Fruit fly (Drosophila melanogaster) whole organism, embryonic: ENCODE measurements around the gene RpS7.

Experiments used
- CG10565 ChIP-seq: fragments of 200-800 bp; sonication (Bioruptor generic); optimal IDR thresholded peaks from 3 replicates; lab custom pipeline; 2016; ENCODE audit warnings: missing biosample characterization, mild to moderate bottlenecking, missing genetic modification characterization
- CG11696 ChIP-seq: fragments of 200-800 bp; sonication (Bioruptor generic); IDR thresholded peaks from 2 replicates; pipeline ENCODE4 v1.3.6; 2022; ENCODE audit warnings: missing biosample characterization, missing genetic modification characterization
- CG12299 ChIP-seq: fragments of 200-800 bp; sonication (Bioruptor generic); optimal IDR thresholded peaks from 2 replicates; lab custom pipeline; 2018; ENCODE audit warnings: missing biosample characterization, mild to moderate bottlenecking, missing genetic modification characterization
- CG13296 ChIP-seq: fragments of 200-800 bp; sonication (Bioruptor generic); optimal IDR thresholded peaks from 3 replicates; lab custom pipeline; 2018; ENCODE audit warnings: missing biosample characterization, mild to moderate bottlenecking, missing genetic modification characterization
- CG14710 ChIP-seq: fragments of 200-800 bp; sonication (Bioruptor generic); optimal IDR thresholded peaks from 3 replicates; lab custom pipeline; 2019; ENCODE audit warnings: missing biosample characterization, mild to moderate bottlenecking, missing genetic modification characterization, moderate library complexity
- CG14965 ChIP-seq: fragments of 200-800 bp; sonication (Bioruptor generic); optimal IDR thresholded peaks from 2 replicates; lab custom pipeline; 2016; ENCODE audit warnings: missing biosample characterization, missing genetic modification characterization, borderline replicate concordance
- CG2712 ChIP-seq: fragments of 200-800 bp; optimal IDR thresholded peaks from 3 replicates; lab custom pipeline; 2019; ENCODE audit warnings: missing biosample characterization, mild to moderate bottlenecking, missing genetic modification characterization, moderate library complexity
- CG30403 ChIP-seq: fragments of 200-800 bp; sonication (Bioruptor generic); optimal IDR thresholded peaks from 3 replicates; lab custom pipeline; 2016; ENCODE audit warnings: missing biosample characterization, missing genetic modification characterization
- CG34224 ChIP-seq: fragments of 200-800 bp; sonication (Bioruptor generic); IDR thresholded peaks from 3 replicates; pipeline ENCODE4 v1.3.6; 2022; ENCODE audit warnings: missing biosample characterization, missing genetic modification characterization; ENCODE audit not compliant: partially characterized antibody
- CG6254 ChIP-seq: fragments of 200-800 bp; sonication (Bioruptor generic); optimal IDR thresholded peaks from 3 replicates; lab custom pipeline; 2017; ENCODE audit warnings: mild to moderate bottlenecking, missing biosample characterization, missing genetic modification reagents, missing genetic modification characterization
- CG8944 ChIP-seq: fragments of 200-800 bp; sonication (Bioruptor generic); optimal IDR thresholded peaks from 3 replicates; lab custom pipeline; 2016; ENCODE audit warnings: missing biosample characterization, missing genetic modification characterization
- CHES-1-like ChIP-seq: fragments of 200-800 bp; sonication (Bioruptor generic); optimal IDR thresholded peaks from 2 replicates; lab custom pipeline; 2016; ENCODE audit warnings: missing biosample characterization, missing genetic modification characterization
- Eip74EF ChIP-seq, 2 experiments: fragments of 200-800 bp in 1 of 2; fragments of >200 bp in 1 of 2; sonication (Bioruptor generic) in 1 of 2; optimal IDR thresholded peaks; 2 replicates each; lab custom pipeline; 2017 to 2019; ENCODE audit warnings: missing biosample characterization in 2 of 2, missing genetic modification characterization in 2 of 2, mild to moderate bottlenecking in 1 of 2, moderate library complexity in 1 of 2
- GATAe ChIP-seq: fragments of 200-800 bp; sonication (Bioruptor generic); conservative IDR thresholded peaks from 2 replicates; pipeline ENCODE4 v1.3.6; 2022; ENCODE audit warnings: missing biosample characterization, missing genetic modification characterization
- Kr ChIP-seq: fragments of 200-800 bp; sonication (Bioruptor generic); optimal IDR thresholded peaks from 2 replicates; lab custom pipeline; 2017; ENCODE audit warnings: missing biosample characterization, mild to moderate bottlenecking, missing genetic modification characterization
- Lim3 ChIP-seq: fragments of 200-800 bp; sonication (Bioruptor generic); IDR thresholded peaks from 2 replicates; pipeline ENCODE4 v1.3.6; 2022; ENCODE audit warnings: missing biosample characterization, missing genetic modification characterization
- MBD-R2 ChIP-seq: fragments of 200-800 bp; sonication (Bioruptor generic); IDR thresholded peaks from 2 replicates; pipeline ENCODE4 v1.3.6; 2022; ENCODE audit warnings: missing biosample characterization, missing genetic modification characterization
- Med ChIP-seq: fragments of 200-800 bp; sonication (Bioruptor generic); peaks from one replicate; lab custom pipeline; 2016; ENCODE audit warnings: missing biosample characterization, missing genetic modification characterization, mild to moderate bottlenecking, inconsistent platforms, moderate library complexity
- NC2β ChIP-seq: fragments of 200-800 bp; sonication (Bioruptor generic); optimal IDR thresholded peaks from 2 replicates; lab custom pipeline; 2016; ENCODE audit warnings: missing biosample characterization, missing genetic modification characterization
- Neu2 ChIP-seq: fragments of 200-800 bp; sonication (Bioruptor generic); optimal IDR thresholded peaks from 3 replicates; lab custom pipeline; 2016; ENCODE audit warnings: missing biosample characterization, missing genetic modification characterization, borderline replicate concordance
- Opbp ChIP-seq: fragments of 200-800 bp; sonication (Bioruptor generic); IDR thresholded peaks from 3 replicates; pipeline ENCODE4 v1.3.6; 2022; ENCODE audit warnings: missing biosample characterization, missing genetic modification characterization; ENCODE audit not compliant: partially characterized antibody
- Optix ChIP-seq: fragments of 200-800 bp; sonication (Bioruptor generic); IDR thresholded peaks from 3 replicates; pipeline ENCODE4 v1.3.6; 2022; ENCODE audit warnings: missing biosample characterization, missing genetic modification characterization
- Sin3A ChIP-seq: fragments of >200 bp; optimal IDR thresholded peaks from 2 replicates; lab custom pipeline; 2018
- Sox100B ChIP-seq: fragments of 200-800 bp; sonication (Bioruptor generic); optimal IDR thresholded peaks from 3 replicates; lab custom pipeline; 2018; ENCODE audit warnings: missing biosample characterization, mild to moderate bottlenecking, missing genetic modification characterization
- Usf ChIP-seq: fragments of 200-800 bp; sonication (Bioruptor generic); optimal IDR thresholded peaks from 2 replicates; lab custom pipeline; 2017; ENCODE audit warnings: missing genotype, missing biosample characterization, missing genetic modification characterization
- YL-1 ChIP-seq: fragments of 200-800 bp; sonication (Bioruptor generic); optimal IDR thresholded peaks from 3 replicates; lab custom pipeline; 2017; ENCODE audit warnings: missing biosample characterization, mild to moderate bottlenecking, missing genetic modification characterization
- bab2 ChIP-seq: fragments of 200-800 bp; sonication (Bioruptor generic); optimal IDR thresholded peaks from 2 replicates; lab custom pipeline; 2016; ENCODE audit warnings: missing biosample characterization, missing genetic modification characterization
- bigmax ChIP-seq: fragments of 200-800 bp; sonication (Bioruptor generic); optimal IDR thresholded peaks from 2 replicates; lab custom pipeline; 2018; ENCODE audit warnings: missing biosample characterization, mild to moderate bottlenecking, missing genetic modification characterization
- br ChIP-seq: fragments of >200 bp; optimal IDR thresholded peaks from 2 replicates; lab custom pipeline; 2017
- bsh ChIP-seq, 2 experiments: fragments of 200-800 bp; sonication (Bioruptor generic); optimal IDR thresholded peaks; 2 replicates each; lab custom pipeline; 2017 to 2018; ENCODE audit warnings: mild to moderate bottlenecking in 2 of 2, missing biosample characterization in 2 of 2, missing genetic modification characterization in 2 of 2, moderate library complexity in 1 of 2
- btn ChIP-seq: fragments of 200-800 bp; sonication (Bioruptor generic); optimal IDR thresholded peaks from 2 replicates; lab custom pipeline; 2016; ENCODE audit warnings: missing biosample characterization, missing genetic modification characterization
- caup ChIP-seq: fragments of 200-800 bp; sonication (Bioruptor generic); optimal IDR thresholded peaks from 3 replicates; lab custom pipeline; 2017; ENCODE audit warnings: missing biosample characterization, mild to moderate bottlenecking, missing genetic modification characterization, moderate library complexity; ENCODE audit not compliant: severe bottlenecking
- dimm ChIP-seq: fragments of 200-800 bp; sonication (Bioruptor generic); IDR thresholded peaks from 2 replicates; pipeline ENCODE4 v1.3.6; 2022; ENCODE audit warnings: missing biosample characterization, missing genetic modification characterization
- dmrt11E ChIP-seq: fragments of 200-800 bp; sonication (Bioruptor generic); optimal IDR thresholded peaks from 3 replicates; lab custom pipeline; 2018; ENCODE audit warnings: missing biosample characterization, mild to moderate bottlenecking, missing genetic modification characterization, moderate library complexity
- en ChIP-seq: fragments of 200-800 bp; sonication (Bioruptor generic); optimal IDR thresholded peaks from 2 replicates; lab custom pipeline; 2016; ENCODE audit warnings: missing biosample characterization, missing genetic modification characterization
- eve ChIP-seq, 2 experiments: fragments of >200 bp; optimal IDR thresholded peaks; 2 replicates each; lab custom pipeline; 2017; ENCODE audit warnings: missing biosample characterization in 2 of 2, missing genetic modification characterization in 2 of 2
- ftz-f1 ChIP-seq: fragments of 200-800 bp; sonication (Bioruptor generic); optimal IDR thresholded peaks from 2 replicates; lab custom pipeline; 2016; ENCODE audit warnings: missing biosample characterization, missing genetic modification characterization
- fu2 ChIP-seq: fragments of 200-800 bp; sonication (Bioruptor generic); optimal IDR thresholded peaks from 2 replicates; lab custom pipeline; 2016; ENCODE audit warnings: missing biosample characterization, missing genetic modification characterization
- gcm2 ChIP-seq: fragments of 200-800 bp; sonication (Bioruptor generic); optimal IDR thresholded peaks from 2 replicates; lab custom pipeline; 2016; ENCODE audit warnings: missing biosample characterization, missing genetic modification characterization
- gem ChIP-seq: fragments of 200-800 bp; sonication (Bioruptor generic); optimal IDR thresholded peaks from 2 replicates; lab custom pipeline; 2019; ENCODE audit warnings: missing biosample characterization, mild to moderate bottlenecking, missing genetic modification characterization, moderate library complexity
- gsb ChIP-seq: fragments of 200-800 bp; sonication (Bioruptor generic); IDR thresholded peaks from 2 replicates; pipeline ENCODE4 v1.3.6; 2022; ENCODE audit warnings: missing biosample characterization, missing genetic modification characterization
- h ChIP-seq: fragments of >200 bp; optimal IDR thresholded peaks from 2 replicates; lab custom pipeline; 2017
- inv ChIP-seq: fragments of 200-800 bp; sonication (Bioruptor generic); IDR thresholded peaks from 2 replicates; pipeline ENCODE4 v1.3.6; 2022; ENCODE audit warnings: missing biosample characterization, missing genetic modification characterization; ENCODE audit not compliant: partially characterized antibody
- jigr1 ChIP-seq: fragments of 200-800 bp; sonication (Bioruptor generic); IDR thresholded peaks from 3 replicates; pipeline ENCODE4 v1.3.6; 2022; ENCODE audit warnings: missing biosample characterization, missing genetic modification characterization
- nmo ChIP-seq: fragments of 200-800 bp; sonication (Bioruptor generic); optimal IDR thresholded peaks from 2 replicates; lab custom pipeline; 2018; ENCODE audit warnings: missing biosample characterization, mild to moderate bottlenecking, missing genetic modification characterization, moderate library complexity
- seq ChIP-seq: fragments of 200-800 bp; sonication (Bioruptor generic); IDR thresholded peaks from 2 replicates; pipeline ENCODE4 v1.3.6; 2022; ENCODE audit warnings: missing biosample characterization, missing genetic modification characterization
- sug ChIP-seq: fragments of 200-800 bp; optimal IDR thresholded peaks from 2 replicates; lab custom pipeline; 2019; ENCODE audit warnings: missing biosample characterization, mild to moderate bottlenecking, missing genetic modification characterization, moderate library complexity
- ttk ChIP-seq: fragments of 200-800 bp; sonication (Bioruptor generic); IDR thresholded peaks from 2 replicates; pipeline ENCODE4 v2.1.2; 2022; ENCODE audit warnings: missing biosample characterization, missing genetic modification characterization
- wdn ChIP-seq: fragments of 200-800 bp; sonication (Bioruptor generic); IDR thresholded peaks from 2 replicates; pipeline ENCODE4 v1.3.6; 2022; ENCODE audit warnings: missing biosample characterization, missing genetic modification characterization

RpS7 gene

DNA sequence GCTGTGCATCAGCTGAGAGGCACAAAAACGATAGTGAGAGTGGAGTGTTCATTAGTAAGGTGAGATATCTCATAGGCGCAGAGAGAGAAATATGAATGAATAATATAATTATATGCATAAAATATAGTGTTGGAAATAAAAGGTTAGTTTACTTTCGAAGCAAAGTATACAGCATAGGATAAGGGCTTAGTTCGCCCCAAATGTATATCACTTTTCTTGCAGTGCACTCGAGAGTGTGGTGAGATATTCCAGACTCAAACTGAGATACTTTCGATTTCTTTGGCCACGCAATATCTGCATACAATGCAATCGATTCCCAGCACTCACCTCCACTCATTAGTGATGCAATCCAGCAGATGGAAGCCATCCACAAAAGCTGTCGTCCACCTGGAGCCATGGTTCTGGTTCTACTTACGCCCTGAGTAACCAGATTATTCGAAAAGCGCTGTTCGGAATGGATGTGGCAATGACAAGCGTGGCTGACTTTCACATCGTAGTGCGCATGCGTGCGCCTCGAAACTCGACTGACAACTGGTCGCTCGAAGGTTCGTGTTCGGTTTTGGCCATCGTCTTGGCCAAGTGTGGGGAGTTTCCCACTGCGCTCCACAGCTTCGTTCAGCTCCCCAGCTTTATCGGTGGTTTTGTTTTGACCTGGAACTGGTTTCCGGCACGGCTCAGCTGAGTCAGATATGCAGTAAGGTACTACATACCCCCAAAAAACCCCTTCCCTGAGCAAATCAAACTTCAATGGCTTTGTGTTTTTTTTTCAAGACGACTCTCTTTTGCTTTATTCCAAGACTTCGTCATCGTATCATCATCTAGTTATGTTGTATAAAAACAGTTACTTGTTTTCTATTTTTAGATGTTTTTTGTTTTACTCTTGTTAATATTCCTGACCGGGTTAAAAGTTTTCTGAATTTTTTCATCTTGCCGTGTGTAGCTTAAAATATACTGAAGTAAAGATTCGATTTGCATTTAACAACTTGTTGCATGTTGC, 37.9 kb downstream of the RpS7 start, which contains the start of gene Rsod (continued):
- peak; percentile 83 for TF ChIP-seq ttk (GFP tag; lab: Robert Waterston, UW)
- no peak for TF ChIP-seq YL-1
- TF ChIP-seq wdn: 0 out of 2 replicates have a peak, but pooled peaks have one; percentile 33
- peak; percentile 74 for TF ChIP-seq gem
- TF ChIP-seq en: no peak
- TF ChIP-seq btn: no peak
- TF ChIP-seq Optix (GFP tag; lab: Robert Waterston, UW): peak; percentile 56
- no peak for TF ChIP-seq gcm2 (GFP tag; lab: Kevin White, UChicago)
- no peak for TF ChIP-seq sug (tag; lab: Kevin White, UChicago)
- TF ChIP-seq h: no peak
- TF ChIP-seq Opbp: no peak
- peak; percentile 55 for TF ChIP-seq nmo (GFP tag; lab: Kevin White, UChicago)
- TF ChIP-seq ftz-f1 (GFP tag; lab: Kevin White, UChicago): peak; percentile 37
- TF ChIP-seq inv (GFP tag; lab: Robert Waterston, UW): no peak
- TF ChIP-seq Sin3A (lab: Kevin White, UChicago): no peak
- peak; percentile 70 for TF ChIP-seq seq (GFP tag; lab: Robert Waterston, UW)
- TF ChIP-seq Neu2: no peak
- 0 out of 3 replicates have a peak, but pooled peaks have one; percentile 38 for TF ChIP-seq jigr1 (GFP tag; lab: Robert Waterston, UW)
- TF ChIP-seq CG13296: no peak
- no peak for TF ChIP-seq CG11696 (GFP tag; lab: Robert Waterston, UW)
- TF ChIP-seq caup (GFP tag; lab: Kevin White, UChicago): no peak
- TF ChIP-seq bsh (GFP tag; optimal IDR thresholded peaks at IDR 0.05; lab: Kevin White, UChicago): peak; percentile 53 to 79
- peak; percentile 45 for TF ChIP-seq CG6254 (GFP tag; lab: Kevin White, UChicago)
- TF ChIP-seq NC2β (GFP tag; lab: Kevin White, UChicago): no peak
- peak; percentile 70 for TF ChIP-seq CG2712
- TF ChIP-seq bigmax (GFP tag; lab: Kevin White, UChicago): no peak
- no peak for TF ChIP-seq eve (GFP tag; optimal IDR thresholded peaks at IDR 0.05; lab: Kevin White, UChicago)
- no peak for TF ChIP-seq CG14965 (GFP tag; lab: Kevin White, UChicago)
- TF ChIP-seq Lim3 (GFP tag; lab: Robert Waterston, UW): peak; percentile 67
- TF ChIP-seq CG8944 (GFP tag; lab: Kevin White, UChicago): no peak
- TF ChIP-seq gsb (GFP tag; lab: Robert Waterston, UW): peak; percentile 55; the same call in 1 of the 2 replicates
- TF ChIP-seq CG34224 (GFP tag; lab: Robert Waterston, UW): no peak
- TF ChIP-seq CG10565 (GFP tag; lab: Kevin White, UChicago): no peak
- no peak for TF ChIP-seq CG12299 (tag; lab: Kevin White, UChicago)
- TF ChIP-seq bab2: no peak
- peak; percentile 58 for TF ChIP-seq Sox100B (GFP tag; lab: Kevin White, UChicago)
- peak in 1 of 2 experiments; percentile 11 for TF ChIP-seq Eip74EF (GFP tag; optimal IDR thresholded peaks at IDR 0.05; lab: Kevin White, UChicago)
- TF ChIP-seq Usf (GFP tag; lab: Kevin White, UChicago): no peak
- peak; percentile 68 for TF ChIP-seq Med (GFP tag; lab: Kevin White, UChicago)
- TF ChIP-seq Kr (GFP tag; lab: Kevin White, UChicago): no peak
- peak; percentile 49 for TF ChIP-seq CG30403 (GFP tag; lab: Kevin White, UChicago)
- peak; percentile 32; the same call in 1 of the 2 replicates for TF ChIP-seq MBD-R2 (GFP tag; lab: Robert Waterston, UW)
- TF ChIP-seq br: no peak
- TF ChIP-seq dimm (GFP tag; lab: Robert Waterston, UW): peak; percentile 50
- peak; percentile 40 for TF ChIP-seq CG14710 (tag; lab: Kevin White, UChicago)
- TF ChIP-seq fu2 (GFP tag; lab: Kevin White, UChicago): no peak
- peak; percentile 41 for TF ChIP-seq dmrt11E (tag; lab: Kevin White, UChicago)
- no peak for TF ChIP-seq GATAe (GFP tag; lab: Robert Waterston, UW)
- no peak for TF ChIP-seq CHES-1-like
